Worm (Caenorhabditis elegans): ENCODE results near the gene hpo-9.

- no peak for TF ChIP-seq sdz-12 (GFP tag; optimal IDR thresholded peaks at IDR 0.05)
- no peak for TF ChIP-seq hif-1 (tag; optimal IDR thresholded peaks at IDR 0.05)
- no peak for TF ChIP-seq zip-11 (GFP tag; IDR thresholded peaks at IDR 0.05)
- TF ChIP-seq pha-4 (GFP tag; IDR thresholded peaks at IDR 0.05), result no peak
- no peak for TF ChIP-seq pha-4 (tag; optimal IDR thresholded peaks at IDR 0.05)
- TF ChIP-seq lin-13 (GFP tag; optimal IDR thresholded peaks at IDR 0.05), result no peak
- no peak for TF ChIP-seq lir-3 (tag; optimal IDR thresholded peaks at IDR 0.05)
- no peak for TF ChIP-seq hmg-1.1 (GFP tag; IDR thresholded peaks at IDR 0.05)
These were observed 37.9 kb downstream of the hpo-9 start for ce11 chrV:7199077-7199476.
